Worm (Caenorhabditis elegans): ENCODE results near the gene ZK402.2.

DNA sequence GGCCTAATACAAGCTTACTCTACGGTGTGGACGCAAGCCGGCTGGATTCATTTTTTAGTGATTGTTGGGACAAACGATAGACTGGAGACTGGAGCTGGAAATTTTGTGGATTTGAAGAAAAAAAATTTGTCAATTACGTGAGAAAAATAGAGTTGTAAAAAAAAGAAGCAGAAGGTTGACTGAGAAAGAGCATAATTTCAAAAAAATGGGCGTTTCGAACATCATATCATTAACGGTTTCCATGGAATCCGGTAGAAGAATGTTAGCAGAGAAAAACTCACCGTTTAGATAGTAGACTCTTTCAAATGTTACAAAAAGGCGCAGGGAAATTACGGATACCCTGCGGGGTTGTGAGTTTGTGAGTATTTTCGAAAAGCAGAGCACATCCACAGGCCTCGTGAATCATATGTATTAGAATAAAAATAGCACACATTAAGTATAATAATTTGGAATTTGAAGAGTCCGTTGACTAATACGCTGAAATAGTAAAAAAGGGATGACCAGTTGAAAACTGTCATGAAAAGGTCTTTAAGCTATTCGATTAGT is 32.7 kb upstream of the ZK402.2 start, which contains the start of gene F56C3.7:
- no peak for TF ChIP-seq klf-2 (GFP tag; conservative IDR thresholded peaks at IDR 0.05)
- TF ChIP-seq med-1 (GFP tag; optimal IDR thresholded peaks at IDR 0.05; ENCODE audit: insufficient read depth) = no peak
- TF ChIP-seq ztf-29 (GFP tag; IDR thresholded peaks at IDR 0.05) = no peak
- no peak for TF ChIP-seq flt-1 (GFP tag; IDR thresholded peaks at IDR 0.05)
